Worm (Caenorhabditis elegans): Measurements from ENCODE around the gene nit-1.

- no peak for TF ChIP-seq lag-1 (GFP tag; IDR thresholded peaks at IDR 0.05)
- no peak for TF ChIP-seq bed-1 (GFP tag; IDR thresholded peaks at IDR 0.05)
- TF ChIP-seq madf-3 (GFP tag; IDR thresholded peaks at IDR 0.05) = no peak
- TF ChIP-seq unc-62 (GFP tag; optimal IDR thresholded peaks at IDR 0.05) = no peak
- peak in 1 of 3 experiments; percentile 67 for TF ChIP-seq lin-35 (GFP tag; optimal IDR thresholded peaks at IDR 0.05)
- no peak for TF ChIP-seq sptf-2 (GFP tag; optimal IDR thresholded peaks at IDR 0.05)
- no peak for TF ChIP-seq ama-1 (optimal IDR thresholded peaks at IDR 0.05)
- no peak for TF ChIP-seq ama-1 (GFP tag; optimal IDR thresholded peaks at IDR 0.05)
- TF ChIP-seq ekl-4 (GFP tag; IDR thresholded peaks at IDR 0.05) = no peak
- TF ChIP-seq hmg-20 (GFP tag; IDR thresholded peaks at IDR 0.05) = no peak
- TF ChIP-seq F52B5.7 (tag; optimal IDR thresholded peaks at IDR 0.05) = no peak
Observed at ce11 chrIII:3916624-3917023, 5.4 kb upstream of the nit-1 start, which contains the start of gene ccdc-47.

Data from whole organism, young adult.